Fruit fly (Drosophila melanogaster): ENCODE results near the gene indra.

Gene indra

dm6 chr3L:1346956-1347587 lies 4.9 kb upstream of the indra start (continued):
- TF ChIP-seq CG13424 (tag; optimal IDR thresholded peaks at IDR 0.05) (no peak), ro (GFP tag; IDR thresholded peaks at IDR 0.05) (no peak), CG2120 (GFP tag; optimal IDR thresholded peaks at IDR 0.05) (no peak), crc (GFP tag; optimal IDR thresholded peaks at IDR 0.05) (no peak), ems (GFP tag; optimal IDR thresholded peaks at IDR 0.05) (no peak), CG12942 (GFP tag; optimal IDR thresholded peaks at IDR 0.05) (no peak), CG30020 (tag; optimal IDR thresholded peaks at IDR 0.05) (no peak), chinmo (GFP tag; IDR thresholded peaks at IDR 0.05; ENCODE audit: partially characterized antibody) (no peak), HLH54F (GFP tag; optimal IDR thresholded peaks at IDR 0.05) (no peak), Med (GFP tag) (peak; percentile 70), CG15601 (tag; optimal IDR thresholded peaks at IDR 0.05) (no peak), Doc3 (GFP tag; IDR thresholded peaks at IDR 0.05; ENCODE audit: partially characterized antibody) (0 out of 3 replicates have a peak, but pooled peaks have one; percentile 15), Dll (GFP tag; IDR thresholded peaks at IDR 0.05; ENCODE audit: partially characterized antibody) (no peak), grau (tag; optimal IDR thresholded peaks at IDR 0.05) (no peak), Xrp1 (GFP tag; IDR thresholded peaks at IDR 0.05) (no peak), CG10565 (GFP tag; optimal IDR thresholded peaks at IDR 0.05) (no peak), CG31388 (GFP tag; optimal IDR thresholded peaks at IDR 0.05) (no peak), Scr (GFP tag; IDR thresholded peaks at IDR 0.05; ENCODE audit: partially characterized antibody) (peak; percentile 17; the same call in 1 of the 2 replicates), nmo (GFP tag; optimal IDR thresholded peaks at IDR 0.05) (no peak), Sin3A (optimal IDR thresholded peaks at IDR 0.05) (no peak), zfh2 (GFP tag; optimal IDR thresholded peaks at IDR 0.05) (no peak), CG33557 (GFP tag; optimal IDR thresholded peaks at IDR 0.05) (no peak), phol (tag; optimal IDR thresholded peaks at IDR 0.05) (no peak), CG6813 (GFP tag; optimal IDR thresholded peaks at IDR 0.05) (no peak), CG10654 (GFP tag; optimal IDR thresholded peaks at IDR 0.05) (no peak), ATbp (GFP tag; optimal IDR thresholded peaks at IDR 0.05) (no peak), sim (GFP tag; IDR thresholded peaks at IDR 0.05) (no peak), CG16815 (GFP tag; optimal IDR thresholded peaks at IDR 0.05) (no peak), al (GFP tag; IDR thresholded peaks at IDR 0.05) (no peak), CG4730 (GFP tag; IDR thresholded peaks at IDR 0.05) (no peak), gcm (GFP tag; optimal IDR thresholded peaks at IDR 0.05) (peak; percentile 68), pb (GFP tag; optimal IDR thresholded peaks at IDR 0.05) (no peak), CoRest (tag; optimal IDR thresholded peaks at IDR 0.05) (no peak), CG13287 (GFP tag; IDR thresholded peaks at IDR 0.05; ENCODE audit: partially characterized antibody) (no peak), dm (GFP tag; optimal IDR thresholded peaks at IDR 0.05) (no peak), crol (GFP tag; IDR thresholded peaks at IDR 0.05) (0 out of 2 replicates have a peak, but pooled peaks have one; percentile 19), Ets65A (GFP tag) (peak; percentile 76), CG11093 (GFP tag; IDR thresholded peaks at IDR 0.05) (no peak), CG7987 (GFP tag; optimal IDR thresholded peaks at IDR 0.05) (no peak), Blimp-1 (GFP tag; optimal IDR thresholded peaks at IDR 0.05) (no peak), CG18262 (tag; optimal IDR thresholded peaks at IDR 0.05) (no peak), Kr (GFP tag; optimal IDR thresholded peaks at IDR 0.05) (no peak), Hey (tag; optimal IDR thresholded peaks at IDR 0.05) (no peak), row (GFP tag; IDR thresholded peaks at IDR 0.05) (no peak), YL-1 (GFP tag; optimal IDR thresholded peaks at IDR 0.05) (no peak), crp (GFP tag; optimal IDR thresholded peaks at IDR 0.05) (no peak), klu (GFP tag; IDR thresholded peaks at IDR 0.05) (no peak)

Measured in whole organism, embryonic.